Worm (Caenorhabditis elegans): ENCODE measurements around the gene C35B1.2.

The C35B1.2 gene

ce11 chrIV:4042274-4042673 lies 43.7 kb upstream of the C35B1.2 start, which contains the start of gene cdc-73 (continued):
- TF ChIP-seq mec-3 (tag; optimal IDR thresholded peaks at IDR 0.05; ENCODE audit: borderline replicate concordance) (no peak), C38D4.7 (GFP tag; optimal IDR thresholded peaks at IDR 0.05) (no peak), unc-3 (GFP tag; conservative IDR thresholded peaks at IDR 0.05) (no peak), unc-3 (tag; optimal IDR thresholded peaks at IDR 0.05) (no peak), dmd-4 (tag; optimal IDR thresholded peaks at IDR 0.05; ENCODE audit: borderline replicate concordance) (no peak), ceh-2 (tag; optimal IDR thresholded peaks at IDR 0.05) (peak; percentile 74), ceh-31 (tag; optimal IDR thresholded peaks at IDR 0.05) (peak; percentile 87), ets-4 (tag; optimal IDR thresholded peaks at IDR 0.05) (peak; percentile 80), sox-4 (tag; optimal IDR thresholded peaks at IDR 0.05) (no peak), ref-2 (tag; optimal IDR thresholded peaks at IDR 0.05) (peak; percentile 33), ceh-34 (tag; optimal IDR thresholded peaks at IDR 0.05) (peak; percentile 5), unc-42 (tag; optimal IDR thresholded peaks at IDR 0.05) (peak; percentile 3), unc-86 (tag; optimal IDR thresholded peaks at IDR 0.05) (no peak), hlh-6 (tag; optimal IDR thresholded peaks at IDR 0.05) (no peak), F13H6.1 (tag; optimal IDR thresholded peaks at IDR 0.05) (no peak), ceh-45 (GFP tag; IDR thresholded peaks at IDR 0.05) (no peak), nhr-232 (tag; optimal IDR thresholded peaks at IDR 0.05) (no peak), K09A11.1 (tag; optimal IDR thresholded peaks at IDR 0.05; ENCODE audit: insufficient read depth) (no peak), ceh-24 (tag; optimal IDR thresholded peaks at IDR 0.05) (no peak), tbx-7 (tag; optimal IDR thresholded peaks at IDR 0.05) (peak; percentile 72), fax-1 (tag; optimal IDR thresholded peaks at IDR 0.05) (peak; percentile 25), pax-1 (tag; optimal IDR thresholded peaks at IDR 0.05) (no peak), pat-9 (tag; optimal IDR thresholded peaks at IDR 0.05) (no peak), che-1 (tag; optimal IDR thresholded peaks at IDR 0.05) (no peak), sox-2 (GFP tag; IDR thresholded peaks at IDR 0.05) (no peak), pha-4 (tag; optimal IDR thresholded peaks at IDR 0.05) (no peak), fkh-10 (GFP tag; optimal IDR thresholded peaks at IDR 0.05) (no peak), npax-4 (tag; optimal IDR thresholded peaks at IDR 0.05) (no peak)

- TF ChIP-seq pqm-1 (tag; optimal IDR thresholded peaks at IDR 0.05), result no peak
These were observed 38.4 kb upstream of the C35B1.2 start for ce11 chrIV:4047628-4048027.

- TF ChIP-seq pag-3 (tag; optimal IDR thresholded peaks at IDR 0.05; ENCODE audit: borderline replicate concordance) (no peak), Y22D7AL.16 (tag; optimal IDR thresholded peaks at IDR 0.05) (no peak), pat-9 (tag; optimal IDR thresholded peaks at IDR 0.05) (no peak), sdc-2 (tag; optimal IDR thresholded peaks at IDR 0.05) (no peak), tbx-2 (tag; optimal IDR thresholded peaks at IDR 0.05) (peak; percentile 62), hlh-8 (tag; optimal IDR thresholded peaks at IDR 0.05) (no peak), pha-4 (tag; optimal IDR thresholded peaks at IDR 0.05) (no peak), lin-11 (tag; optimal IDR thresholded peaks at IDR 0.05) (no peak), syd-9 (tag; optimal IDR thresholded peaks at IDR 0.05) (no peak), ztf-16 (tag; optimal IDR thresholded peaks at IDR 0.05) (no peak), rnt-1 (tag; optimal IDR thresholded peaks at IDR 0.05) (no peak), sox-2 (GFP tag; IDR thresholded peaks at IDR 0.05) (no peak), fkh-10 (GFP tag; optimal IDR thresholded peaks at IDR 0.05) (no peak), F13H6.1 (tag; optimal IDR thresholded peaks at IDR 0.05) (no peak), eyg-1 (tag; optimal IDR thresholded peaks at IDR 0.05) (no peak), ceh-31 (tag; optimal IDR thresholded peaks at IDR 0.05) (peak; percentile 69), hlh-6 (tag; optimal IDR thresholded peaks at IDR 0.05) (no peak), unc-42 (tag; optimal IDR thresholded peaks at IDR 0.05) (peak; percentile 65), madf-2 (tag; optimal IDR thresholded peaks at IDR 0.05) (peak; percentile 71), dmd-4 (tag; optimal IDR thresholded peaks at IDR 0.05; ENCODE audit: borderline replicate concordance) (no peak), ttx-3 (tag; optimal IDR thresholded peaks at IDR 0.05) (peak; percentile 21), odd-2 (tag; optimal IDR thresholded peaks at IDR 0.05) (no peak), ref-2 (tag; optimal IDR thresholded peaks at IDR 0.05) (peak; percentile 25), hlh-30 (tag; optimal IDR thresholded peaks at IDR 0.05; ENCODE audit: insufficient read depth) (no peak), tbx-7 (tag; optimal IDR thresholded peaks at IDR 0.05) (no peak), elt-4 (tag; optimal IDR thresholded peaks at IDR 0.05) (no peak), sox-4 (tag; optimal IDR thresholded peaks at IDR 0.05) (no peak), pqm-1 (tag; optimal IDR thresholded peaks at IDR 0.05) (no peak), ceh-22 (tag; optimal IDR thresholded peaks at IDR 0.05) (no peak), ceh-2 (tag; optimal IDR thresholded peaks at IDR 0.05) (no peak), fkh-6 (tag; optimal IDR thresholded peaks at IDR 0.05) (no peak), ceh-48 (tag; optimal IDR thresholded peaks at IDR 0.05) (no peak), K02D7.2 (tag; optimal IDR thresholded peaks at IDR 0.05) (no peak)
These were observed 36.5 kb upstream of the C35B1.2 start, which contains the start of gene pcn-1 for ce11 chrIV:4049398-4049998. Gene pcn-1, minus strand, starts transcription at chrIV:4049448.
